Worm (Caenorhabditis elegans) whole organism, L1 larva: ENCODE measurements around the gene R11H6.5.

Experiments
- ceh-82 ChIP-seq, 3 experiments: fragments of 150-350 bp in 1 of 3; sonication (generic microtip) in 2 of 3; optimal IDR thresholded peaks; 2 replicates each; lab custom pipeline; 2014 to 2017; ENCODE audit warnings: missing biosample characterization in 3 of 3, missing genetic modification characterization in 3 of 3
- nhr-237 ChIP-seq: fragments of 150-350 bp; optimal IDR thresholded peaks from 2 replicates; lab custom pipeline; 2014; ENCODE audit warnings: missing biosample characterization, missing genetic modification characterization
- unc-62 ChIP-seq: fragments of 150-350 bp; optimal IDR thresholded peaks from 2 replicates; lab custom pipeline; 2014; ENCODE audit warnings: missing biosample characterization, missing genetic modification reagents, missing genetic modification characterization

- TF ChIP-seq nhr-237 (no peak), unc-62 (GFP tag; lab: Kevin White, UChicago) (no peak), ceh-82 (tag; optimal IDR thresholded peaks at IDR 0.05; lab: Kevin White, UChicago) (no peak)
Observed at ce11 chrV:14620311-14620710, 8.3 kb upstream of the R11H6.5 start.
